Fruit fly (Drosophila melanogaster) whole organism, wandering third instar larva: Measurements from ENCODE around the gene Pkg21D.

Experiments
- Abd-B ChIP-seq: fragments of >200 bp; optimal IDR thresholded peaks from 2 replicates; lab custom pipeline; 2017; ENCODE audit warnings: missing biosample characterization, missing genetic modification characterization
- CG32264 ChIP-seq: fragments of 200-800 bp; sonication (Bioruptor generic); optimal IDR thresholded peaks from 2 replicates; lab custom pipeline; 2016; ENCODE audit warnings: missing biosample characterization, missing genetic modification characterization
- CrebA ChIP-seq: fragments of 200-800 bp; sonication (Bioruptor generic); optimal IDR thresholded peaks from 2 replicates; lab custom pipeline; 2016; ENCODE audit warnings: missing biosample characterization, mild to moderate bottlenecking, missing genetic modification characterization, borderline replicate concordance
- Dfd ChIP-seq: fragments of >200 bp; optimal IDR thresholded peaks from 2 replicates; lab custom pipeline; 2017; ENCODE audit warnings: missing biosample characterization, missing genetic modification characterization
- Dif ChIP-seq: fragments of 200-275, 200-300 bp; sonication (Bioruptor generic); optimal IDR thresholded peaks from 2 replicates; lab custom pipeline; 2018; ENCODE audit warnings: missing biosample characterization, missing genetic modification characterization; ENCODE audit not compliant: partially characterized antibody
- Hnf4 ChIP-seq: fragments of 200-800 bp; sonication (Bioruptor generic); optimal IDR thresholded peaks from 2 replicates; lab custom pipeline; 2016; ENCODE audit warnings: missing biosample characterization, mild to moderate bottlenecking, missing genetic modification characterization
- Hr78 ChIP-seq: fragments of >200 bp; optimal IDR thresholded peaks from 2 replicates; lab custom pipeline; 2017; ENCODE audit warnings: missing biosample characterization, missing genetic modification characterization
- Mio ChIP-seq: sonication (Bioruptor generic); optimal IDR thresholded peaks from 2 replicates; lab custom pipeline; 2016; ENCODE audit warnings: missing biosample characterization, missing genetic modification characterization
- Myc ChIP-seq: fragments of >200 bp; optimal IDR thresholded peaks from 2 replicates; lab custom pipeline; 2017
- OdsH ChIP-seq: fragments of 200-800 bp; sonication (Bioruptor generic); optimal IDR thresholded peaks from 2 replicates; lab custom pipeline; 2016; ENCODE audit warnings: missing biosample characterization, mild to moderate bottlenecking, missing genetic modification characterization
- Rel ChIP-seq, 2 experiments: fragments of 200-800 bp; sonication (Bioruptor generic) in 1 of 2; optimal IDR thresholded peaks; 2 replicates in 1 of 2; 3 replicates in 1 of 2; lab custom pipeline; 2016 to 2019; ENCODE audit warnings: mild to moderate bottlenecking in 2 of 2, missing biosample characterization in 2 of 2, missing genetic modification characterization in 2 of 2, moderate library complexity in 1 of 2
- Vsx2 ChIP-seq: fragments of 200-300, 225-300 bp; sonication (Bioruptor generic); optimal IDR thresholded peaks from 2 replicates; lab custom pipeline; 2018; ENCODE audit warnings: missing biosample characterization, missing genetic modification characterization; ENCODE audit not compliant: partially characterized antibody
- br ChIP-seq: fragments of 200-800 bp; sonication (Bioruptor generic); optimal IDR thresholded peaks from 2 replicates; lab custom pipeline; 2016; ENCODE audit warnings: missing biosample characterization, missing genetic modification characterization
- dl ChIP-seq, 2 experiments: fragments of 175-275, 200-275 bp in 1 of 2; fragments of 200-275 bp in 1 of 2; sonication (Bioruptor generic); optimal IDR thresholded peaks; lab custom pipeline; 2018; ENCODE audit warnings: mild to moderate bottlenecking in 2 of 2, missing biosample characterization in 2 of 2, missing genetic modification characterization in 2 of 2, moderate library complexity in 2 of 2; ENCODE audit not compliant: partially characterized antibody in 2 of 2, insufficient read depth in 1 of 2
- dmrt93B ChIP-seq: fragments of 200-800 bp; sonication (Bioruptor generic); optimal IDR thresholded peaks from 2 replicates; lab custom pipeline; 2018; ENCODE audit warnings: missing biosample characterization, mild to moderate bottlenecking, missing genetic modification characterization
- foxo ChIP-seq, 2 experiments: fragments of 200-800 bp; sonication (Bioruptor generic); optimal IDR thresholded peaks; 2 replicates in 1 of 2; 3 replicates in 1 of 2; lab custom pipeline; 2016 to 2017; ENCODE audit warnings: missing biosample characterization in 2 of 2, missing genetic modification characterization in 2 of 2
- fru ChIP-seq: fragments of 200-800 bp; sonication (Bioruptor generic); optimal IDR thresholded peaks from 3 replicates; lab custom pipeline; 2016; ENCODE audit warnings: missing biosample characterization, mild to moderate bottlenecking, missing genetic modification characterization
- h ChIP-seq: fragments of 200-800 bp; sonication (Bioruptor generic); optimal IDR thresholded peaks from 3 replicates; lab custom pipeline; 2016; ENCODE audit warnings: missing biosample characterization, mild to moderate bottlenecking, missing genetic modification characterization
- lola ChIP-seq: fragments of >200 bp; optimal IDR thresholded peaks from 2 replicates; lab custom pipeline; 2017; ENCODE audit warnings: missing biosample characterization, missing genetic modification characterization
- tai ChIP-seq: sonication (Bioruptor generic); optimal IDR thresholded peaks from 2 replicates; lab custom pipeline; 2016; ENCODE audit warnings: missing biosample characterization, missing genetic modification characterization
- usp ChIP-seq: fragments of >200 bp; optimal IDR thresholded peaks from 2 replicates; lab custom pipeline; 2017; ENCODE audit warnings: missing biosample characterization, missing genetic modification characterization
- woc ChIP-seq: sonication (Bioruptor generic); optimal IDR thresholded peaks from 2 replicates; lab custom pipeline; 2016; ENCODE audit warnings: missing biosample characterization, mild to moderate bottlenecking, missing genetic modification characterization

Gene Pkg21D

DNA sequence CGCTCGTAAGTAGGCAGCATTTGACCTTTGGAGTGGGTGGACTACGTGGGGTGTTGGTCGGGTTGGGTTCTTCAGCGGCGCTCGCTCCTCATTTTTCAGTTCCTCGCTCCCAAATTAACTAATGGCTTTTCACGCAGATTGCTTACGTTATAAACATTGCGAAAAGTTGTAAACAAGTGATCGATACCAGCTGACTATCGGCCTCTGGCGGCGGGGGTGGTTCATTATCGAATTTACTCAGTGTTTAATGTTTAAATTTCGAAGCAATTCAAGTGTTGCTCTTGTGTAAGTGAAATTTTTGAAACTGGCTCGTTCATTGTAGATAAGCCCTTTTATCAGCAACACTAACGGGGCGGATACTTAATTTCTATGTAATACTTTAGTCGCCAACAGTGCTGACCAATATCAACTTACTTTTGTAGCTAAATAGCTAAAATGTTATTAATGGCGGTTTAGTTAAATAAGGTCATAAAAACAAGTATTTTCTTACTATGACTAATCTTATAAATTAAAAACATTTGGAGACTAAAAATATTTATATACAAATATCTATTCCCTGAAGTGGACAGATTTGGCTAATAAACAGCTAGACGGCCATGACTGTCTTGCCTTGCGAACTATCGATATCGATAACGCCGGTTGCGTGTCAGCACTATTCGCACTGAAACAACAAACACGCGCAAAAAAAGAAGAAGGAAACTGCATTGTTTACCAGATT, 28.9 kb upstream of the Pkg21D start, which contains the start of the genes PGAP2 and Clp (continued):
- TF ChIP-seq Dfd (GFP tag; lab: Kevin White, UChicago) (no peak), CrebA (no peak)
- TF ChIP-seq, all 38 proteins: peak for 10

DNA sequence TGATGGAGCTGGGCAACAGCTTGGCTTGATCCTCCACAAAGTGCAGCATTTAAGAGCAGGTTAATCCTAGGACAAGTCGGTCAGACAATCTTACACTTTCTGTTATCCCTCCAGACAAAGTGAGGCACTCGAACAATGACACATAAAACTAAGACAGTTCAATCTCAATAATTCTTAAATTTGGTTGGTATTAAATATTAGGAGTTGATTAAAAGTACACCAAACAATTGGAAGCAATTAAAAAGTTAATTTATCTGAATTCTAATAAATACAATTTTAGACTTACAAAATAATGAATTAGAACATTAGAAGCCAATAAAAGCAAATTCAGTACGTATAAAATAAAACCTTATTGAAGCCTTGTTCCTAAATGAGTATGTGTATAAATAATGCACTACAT, 27.3 kb upstream of the Pkg21D start, which contains the start of gene CG15880:
Gene CG15880 (minus strand): TSS at position 101 of the 400 bp plus-strand sequence.
- TF ChIP-seq usp = no peak
- no peak for TF ChIP-seq Hnf4 (GFP tag; lab: Kevin White, UChicago)
- no peak for TF ChIP-seq woc
- TF ChIP-seq h (GFP tag; lab: Kevin White, UChicago) = no peak
- TF ChIP-seq Hr78 (GFP tag; lab: Kevin White, UChicago) = no peak
- no peak for TF ChIP-seq dmrt93B
- TF ChIP-seq lola = no peak
- no peak for TF ChIP-seq CrebA
- no peak for TF ChIP-seq Abd-B (GFP tag; lab: Kevin White, UChicago)
- no peak for TF ChIP-seq Dif (GFP tag; lab: Kevin White, UChicago)
- TF ChIP-seq Mio (GFP tag; lab: Kevin White, UChicago) = no peak
- TF ChIP-seq Myc (lab: Kevin White, UChicago) = no peak
- no peak for TF ChIP-seq foxo (GFP tag; optimal IDR thresholded peaks at IDR 0.05; lab: Kevin White, UChicago)
- no peak for TF ChIP-seq br (GFP tag; lab: Kevin White, UChicago)
- no peak for TF ChIP-seq dl (GFP tag; optimal IDR thresholded peaks at IDR 0.05; lab: Kevin White, UChicago; ENCODE audit: insufficient read depth in 1 of 2, partially characterized antibody in 2 of 2)
- TF ChIP-seq fru (GFP tag; lab: Kevin White, UChicago) = no peak
- TF ChIP-seq CG32264 (GFP tag; lab: Kevin White, UChicago) = no peak

DNA sequence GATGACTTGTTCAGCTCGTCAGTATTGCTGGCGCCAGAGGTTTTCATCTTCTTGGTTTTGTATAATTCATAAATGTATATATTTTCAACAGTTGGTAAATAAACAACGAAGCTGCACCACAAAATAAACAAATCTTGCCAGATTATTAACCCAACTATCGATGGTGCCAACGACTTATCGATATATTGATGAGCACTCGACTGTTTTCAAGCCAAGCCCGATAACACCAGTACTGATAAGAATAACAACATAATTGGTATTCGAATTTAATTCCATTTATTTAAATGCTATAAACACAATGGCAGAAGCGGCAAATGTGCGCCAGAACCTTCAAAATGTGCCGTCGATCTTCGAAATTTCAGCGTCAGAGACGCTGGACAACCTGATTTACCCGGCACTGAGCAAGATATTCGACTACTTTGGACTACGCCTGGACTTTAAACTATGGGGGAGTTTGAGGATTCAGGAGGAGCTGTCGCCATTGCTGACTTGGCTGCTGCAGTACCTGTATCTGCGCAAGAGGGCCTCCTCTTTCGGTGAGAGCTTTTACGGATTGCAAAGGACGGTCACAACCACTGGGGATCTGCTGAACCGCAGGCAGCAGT, 25.3 kb upstream of the Pkg21D start, which contains the start of the genes Saf6 and Pex12:
Gene Saf6 (minus strand): TSS at position 166 of the 605 bp plus-strand sequence.
Gene Pex12 (plus strand): TSS at position 209 of the 605 bp plus-strand sequence.
- no peak for TF ChIP-seq woc
- peak; percentile 73 for TF ChIP-seq Myc (lab: Kevin White, UChicago)

DNA sequence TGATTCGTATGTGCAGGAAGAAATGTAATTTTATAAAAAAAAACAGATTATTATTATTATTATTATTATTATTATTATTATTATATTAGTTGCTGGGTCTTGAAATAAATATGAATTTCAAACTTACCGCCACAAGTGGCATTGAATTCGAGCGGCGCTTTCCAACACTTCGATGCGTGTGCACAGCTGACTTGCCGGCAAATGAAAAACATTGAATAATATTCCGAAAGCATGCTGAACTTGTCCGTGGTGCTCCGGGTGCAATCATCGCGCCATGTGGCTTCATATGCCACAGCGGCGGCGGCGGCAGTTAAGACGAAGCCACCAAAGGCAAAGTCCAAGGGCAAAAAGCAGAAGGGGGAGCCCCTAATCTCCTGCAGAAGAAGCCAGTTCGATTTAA, 20.8 kb upstream of the Pkg21D start, which contains the start of gene Dbp21E2:
Gene Dbp21E2 (plus strand): TSS at position 180 of the 400 bp plus-strand sequence.
- TF ChIP-seq Abd-B (GFP tag; lab: Kevin White, UChicago) (no peak), Mio (GFP tag; lab: Kevin White, UChicago) (no peak), Hr78 (GFP tag; lab: Kevin White, UChicago) (no peak), Dfd (GFP tag; lab: Kevin White, UChicago) (no peak), CrebA (no peak), dl (GFP tag; optimal IDR thresholded peaks at IDR 0.05; lab: Kevin White, UChicago; ENCODE audit: insufficient read depth in 1 of 2, partially characterized antibody in 2 of 2) (no peak), foxo (GFP tag; optimal IDR thresholded peaks at IDR 0.05; lab: Kevin White, UChicago) (no peak), Rel (GFP tag; optimal IDR thresholded peaks at IDR 0.05; lab: Kevin White, UChicago) (no peak), Rel (tag; optimal IDR thresholded peaks at IDR 0.05; lab: Kevin White, UChicago) (peak; percentile 9)

DNA sequence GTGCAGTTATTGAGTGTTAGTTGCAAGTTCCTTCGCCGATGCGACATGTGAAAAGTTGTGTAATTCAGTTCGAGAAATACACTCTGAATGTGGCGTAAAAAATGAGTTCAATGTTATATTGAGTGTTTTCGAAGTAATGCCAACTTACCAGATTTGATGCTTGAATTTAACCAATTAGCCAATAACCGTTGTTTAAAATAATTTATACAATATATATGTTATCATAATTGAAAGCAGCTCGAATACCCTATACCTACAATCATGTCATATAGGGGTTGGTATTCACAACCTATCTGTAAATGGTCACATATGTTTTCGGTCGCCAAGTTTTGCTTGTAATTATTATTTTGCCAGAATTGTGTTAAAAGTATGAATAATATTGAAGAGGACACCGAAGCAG, 19.7 kb upstream of the Pkg21D start, which contains the start of gene Nnf1b:
Gene Nnf1b (plus strand): TSS at position 301 of the 400 bp plus-strand sequence.
- no peak for TF ChIP-seq OdsH

DNA sequence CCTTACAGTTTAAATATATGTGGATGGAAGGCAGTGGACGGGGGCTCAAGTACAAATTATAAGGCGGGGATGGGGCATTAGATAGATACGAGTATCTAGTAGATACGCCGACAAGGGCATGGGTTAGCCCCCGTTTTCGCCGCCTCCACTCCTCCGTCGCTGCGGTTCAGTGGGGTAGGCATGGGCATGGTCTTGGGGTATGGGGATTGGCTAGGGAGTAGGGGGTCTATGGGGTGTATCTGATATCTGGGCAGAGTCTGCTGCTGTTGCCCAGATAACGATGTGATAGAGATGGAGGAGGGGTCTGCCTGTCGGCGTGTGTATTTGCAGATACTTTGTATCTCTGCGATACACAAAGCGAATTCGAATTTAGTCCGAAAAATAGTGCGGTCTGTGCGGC, 632 bp downstream of the Pkg21D start:
- no peak for TF ChIP-seq Vsx2
- no peak for TF ChIP-seq fru (GFP tag; lab: Kevin White, UChicago)
- TF ChIP-seq dl (GFP tag; optimal IDR thresholded peaks at IDR 0.05; lab: Kevin White, UChicago; ENCODE audit: insufficient read depth in 1 of 2, partially characterized antibody in 2 of 2) = no peak

DNA sequence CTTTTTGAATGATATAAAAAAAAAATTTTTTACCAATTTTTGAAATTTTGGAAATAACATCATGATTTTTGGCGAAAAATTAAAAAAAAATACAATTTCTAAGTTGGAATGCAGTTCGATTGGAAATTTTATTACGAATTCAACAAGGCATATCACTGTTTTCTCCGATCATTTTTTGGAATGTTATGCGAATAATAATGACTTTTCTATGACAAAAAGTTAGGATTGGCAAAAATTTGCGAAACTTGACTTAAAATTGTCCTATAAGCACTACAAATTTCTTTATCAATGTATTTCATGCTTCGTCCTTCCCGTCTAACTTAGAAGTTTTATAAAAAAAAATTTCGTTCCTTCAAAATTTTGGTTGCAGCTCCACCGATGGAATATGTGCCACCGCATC, 6.6 kb downstream of the Pkg21D start, which contains the start of gene CG3544:
Gene CG3544 (plus strand): TSS at position 301 of the 400 bp plus-strand sequence.
- TF ChIP-seq tai (GFP tag; lab: Kevin White, UChicago) = no peak
- TF ChIP-seq Mio (GFP tag; lab: Kevin White, UChicago) = no peak
